Fruit fly (Drosophila melanogaster): ENCODE data around the gene Hmr.

- TF ChIP-seq CG8478 (optimal IDR thresholded peaks at IDR 0.05), result no peak
- no peak for TF ChIP-seq CTCF (optimal IDR thresholded peaks at IDR 0.05)
These were observed 31.5 kb downstream of the Hmr start for dm6 chrX:10564145-10564544.

Data from S2 (cell line).